Worm (Caenorhabditis elegans) whole organism, late embryonic: Measurements from ENCODE around the gene srz-48.
"Not testable (repeated sequence)": the region's sequence is repeated elsewhere in the genome, so short reads cannot be mapped to it uniquely, and the experiment has no call there.

Experiments
- C38D4.7 ChIP-seq: fragments of 200-800 bp; sonication (Bioruptor generic); optimal IDR thresholded peaks from 2 replicates; lab custom pipeline; 2018; ENCODE audit warnings: mild to moderate bottlenecking, missing genetic modification characterization, moderate library complexity, missing compliant biosample characterization
- K02D7.2 ChIP-seq: sonication (generic microtip); optimal IDR thresholded peaks from 2 replicates; lab custom pipeline; 2017; ENCODE audit warnings: mild to moderate bottlenecking, missing genetic modification characterization, missing compliant biosample characterization
- ahr-1 ChIP-seq: sonication (generic microtip); optimal IDR thresholded peaks from 2 replicates; lab custom pipeline; 2016; ENCODE audit warnings: missing genetic modification characterization, missing compliant biosample characterization
- ama-1 ChIP-seq: fragments of 150-350 bp; optimal IDR thresholded peaks from 2 replicates; lab custom pipeline; 2014
- ceh-18 ChIP-seq: sonication (generic microtip); optimal IDR thresholded peaks from 2 replicates; lab custom pipeline; 2016; ENCODE audit warnings: missing genetic modification characterization, missing compliant biosample characterization
- ceh-31 ChIP-seq: sonication (generic microtip); optimal IDR thresholded peaks from 2 replicates; lab custom pipeline; 2016; ENCODE audit warnings: missing genetic modification characterization, missing compliant biosample characterization
- ceh-48 ChIP-seq: sonication (generic microtip); optimal IDR thresholded peaks from 2 replicates; lab custom pipeline; 2016; ENCODE audit warnings: missing genetic modification characterization, inconsistent platforms, missing compliant biosample characterization
- ceh-6 ChIP-seq: fragments of 200-800 bp; sonication (Bioruptor generic); optimal IDR thresholded peaks from 2 replicates; lab custom pipeline; 2018; ENCODE audit warnings: mild to moderate bottlenecking, missing genetic modification characterization, missing compliant biosample characterization
- dmd-4 ChIP-seq: sonication (generic microtip); optimal IDR thresholded peaks from 2 replicates; lab custom pipeline; 2016; ENCODE audit warnings: borderline replicate concordance, missing genetic modification characterization, missing compliant biosample characterization
- hlh-13 ChIP-seq: fragments of 200-800 bp; sonication (Bioruptor generic); optimal IDR thresholded peaks from 2 replicates; lab custom pipeline; 2018; ENCODE audit warnings: mild to moderate bottlenecking, missing genetic modification characterization, missing compliant biosample characterization
- hlh-15 ChIP-seq: sonication (generic microtip); optimal IDR thresholded peaks from 2 replicates; lab custom pipeline; 2016; ENCODE audit warnings: missing genetic modification characterization, missing compliant biosample characterization
- hlh-6 ChIP-seq: sonication (generic microtip); optimal IDR thresholded peaks from 2 replicates; lab custom pipeline; 2016; ENCODE audit warnings: missing genotype, missing genetic modification characterization, missing compliant biosample characterization
- hlh-8 ChIP-seq: sonication (generic microtip); optimal IDR thresholded peaks from 2 replicates; lab custom pipeline; 2016; ENCODE audit warnings: missing genotype, missing genetic modification characterization, missing compliant biosample characterization
- madf-2 ChIP-seq: sonication (generic microtip); optimal IDR thresholded peaks from 2 replicates; lab custom pipeline; 2017; ENCODE audit warnings: missing genetic modification characterization, missing compliant biosample characterization
- nhr-11 ChIP-seq: fragments of 150-350 bp; optimal IDR thresholded peaks from 2 replicates; lab custom pipeline; 2014; ENCODE audit warnings: missing biosample characterization, missing genetic modification characterization
- nhr-232 ChIP-seq: sonication (generic microtip); optimal IDR thresholded peaks from 2 replicates; lab custom pipeline; 2016; ENCODE audit warnings: missing genetic modification characterization, missing compliant biosample characterization
- npax-4 ChIP-seq: sonication (generic microtip); optimal IDR thresholded peaks from 2 replicates; lab custom pipeline; 2016; ENCODE audit warnings: missing genetic modification characterization, missing compliant biosample characterization
- pha-4 ChIP-seq: fragments of 150-350 bp; optimal IDR thresholded peaks from 2 replicates; lab custom pipeline; 2018; ENCODE audit warnings: missing biosample characterization, missing genetic modification reagents, missing genetic modification characterization
- pqm-1 ChIP-seq: sonication (generic microtip); optimal IDR thresholded peaks from 2 replicates; lab custom pipeline; 2016; ENCODE audit warnings: missing genetic modification characterization, missing compliant biosample characterization
- pros-1 ChIP-seq: fragments of 150-350 bp; optimal IDR thresholded peaks from 2 replicates; lab custom pipeline; 2014; ENCODE audit warnings: missing biosample characterization, missing genetic modification reagents, missing genetic modification characterization
- ref-2 ChIP-seq: sonication (generic microtip); optimal IDR thresholded peaks from 2 replicates; lab custom pipeline; 2016; ENCODE audit warnings: missing genetic modification characterization, missing compliant biosample characterization
- sdc-2 ChIP-seq: sonication (generic microtip); optimal IDR thresholded peaks from 2 replicates; lab custom pipeline; 2016; ENCODE audit warnings: missing genotype, missing genetic modification characterization, missing compliant biosample characterization
- syd-9 ChIP-seq: sonication (generic microtip); optimal IDR thresholded peaks from 2 replicates; lab custom pipeline; 2016; ENCODE audit warnings: mild to moderate bottlenecking, missing genetic modification characterization, moderate library complexity, missing compliant biosample characterization
- tbx-2 ChIP-seq: sonication (generic microtip); optimal IDR thresholded peaks from 2 replicates; lab custom pipeline; 2016; ENCODE audit warnings: missing genetic modification characterization, missing compliant biosample characterization
- tbx-7 ChIP-seq: sonication (generic microtip); optimal IDR thresholded peaks from 2 replicates; lab custom pipeline; 2016; ENCODE audit warnings: missing genotype, missing genetic modification characterization, missing compliant biosample characterization
- ttx-3 ChIP-seq: sonication (generic microtip); optimal IDR thresholded peaks from 2 replicates; lab custom pipeline; 2016; ENCODE audit warnings: missing genetic modification reagents, missing genetic modification characterization, missing compliant biosample characterization
- unc-3 ChIP-seq, 2 experiments: fragments of 200-800 bp in 1 of 2; sonication (Bioruptor generic) in 1 of 2; sonication (generic microtip) in 1 of 2; conservative IDR thresholded peaks in 1 of 2; optimal IDR thresholded peaks in 1 of 2; 2 replicates each; pipeline versions ENCODE4 v1.3.6 to Lab custom; 2016 to 2022; ENCODE audit warnings: missing compliant biosample characterization in 2 of 2, missing genetic modification characterization in 2 of 2, missing genetic modification reagents in 1 of 2
- unc-55 ChIP-seq: sonication (generic microtip); optimal IDR thresholded peaks from 2 replicates; lab custom pipeline; 2017; ENCODE audit warnings: missing biosample characterization, missing genetic modification reagents, missing genetic modification characterization
- unc-86 ChIP-seq: sonication (generic microtip); optimal IDR thresholded peaks from 2 replicates; lab custom pipeline; 2016; ENCODE audit warnings: missing genetic modification characterization, missing compliant biosample characterization
- zip-5 ChIP-seq: sonication (generic microtip); optimal IDR thresholded peaks from 2 replicates; lab custom pipeline; 2016; ENCODE audit warnings: missing genetic modification characterization, missing compliant biosample characterization

srz-48 gene

ce11 chrV:17466751-17467150 lies 6.8 kb upstream of the srz-48 start, which contains the start of gene srw-72:
Gene srw-72, plus strand, starts transcription at chrV:17467051.
- TF ChIP-seq ceh-18 (tag; lab: Kevin White, UChicago) (no peak), K02D7.2 (tag; lab: Kevin White, UChicago) (no peak), hlh-13 (GFP tag; lab: Kevin White, UChicago) (no peak), ceh-6 (GFP tag; lab: Kevin White, UChicago) (no peak), syd-9 (tag; lab: Kevin White, UChicago) (no peak), pha-4 (no peak)

ce11 chrV:17464278-17464677 lies 4.3 kb upstream of the srz-48 start, which contains the start of gene F20E11.7:
Gene F20E11.7, plus strand, starts transcription at chrV:17464578.
- TF ChIP-seq hlh-6 (tag; lab: Kevin White, UChicago); ama-1 (lab: Kevin White, UChicago); madf-2 (tag; lab: Kevin White, UChicago): not testable (repeated sequence)

DNA sequence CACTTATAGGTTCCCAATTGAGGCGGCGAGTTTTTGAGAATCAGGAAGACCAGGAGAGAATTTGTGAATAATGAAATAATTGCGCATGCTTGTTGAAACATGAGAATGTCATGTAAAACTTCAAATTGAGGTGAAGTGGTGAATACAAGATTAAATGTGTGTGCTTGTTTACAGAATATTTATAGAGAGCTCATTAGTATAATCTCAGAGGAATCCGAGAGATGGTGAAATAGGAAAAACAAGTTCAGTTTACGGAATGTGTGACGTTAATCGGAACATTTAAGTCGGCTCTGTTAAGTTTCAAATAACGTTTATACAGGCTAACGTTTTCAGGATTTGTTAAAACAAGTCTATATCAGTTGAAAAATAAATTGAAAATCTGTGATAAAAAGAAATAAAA lies 1.9 kb downstream of the srz-48 start, which contains the start of gene str-200:
Gene str-200 (minus strand): TSS at position 101 of the 400 bp plus-strand sequence.
- TF ChIP-seq nhr-11 (tag; lab: Kevin White, UChicago) (no peak), nhr-232 (tag; lab: Kevin White, UChicago) (no peak), pqm-1 (tag; lab: Kevin White, UChicago) (no peak), unc-86 (tag; lab: Kevin White, UChicago) (no peak), dmd-4 (tag; lab: Kevin White, UChicago) (no peak), ceh-48 (tag; lab: Kevin White, UChicago) (no peak), ceh-18 (tag; lab: Kevin White, UChicago) (no peak), ref-2 (tag; lab: Kevin White, UChicago) (no peak), ahr-1 (no peak), unc-3 (GFP tag; conservative IDR thresholded peaks at IDR 0.05; lab: Robert Waterston, UW) (no peak), unc-3 (tag; optimal IDR thresholded peaks at IDR 0.05; lab: Kevin White, UChicago) (no peak), sdc-2 (no peak)

DNA sequence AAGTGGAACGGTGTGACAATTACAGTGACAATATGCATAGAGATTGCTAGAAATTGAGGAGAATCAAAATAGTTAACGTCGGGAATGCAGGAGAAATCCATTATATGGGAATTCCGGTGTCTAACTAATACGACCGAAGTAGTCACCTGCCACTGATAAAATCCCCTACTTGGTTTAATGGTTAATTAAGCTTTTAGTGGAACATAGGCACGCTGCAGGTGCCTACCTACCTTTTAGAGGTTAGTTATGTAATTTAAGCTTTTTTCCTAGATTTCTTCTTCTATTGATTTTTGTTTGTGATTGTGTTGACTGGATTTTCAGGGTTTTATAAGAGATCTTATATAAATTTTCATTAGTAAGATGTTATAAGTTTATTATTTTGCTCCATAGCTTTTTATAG lies 3.8 kb downstream of the srz-48 start, which contains the start of gene srh-203:
Gene srh-203 (minus strand): TSS at position 101 of the 400 bp plus-strand sequence.
- TF ChIP-seq tbx-2, syd-9, nhr-232 (tag; lab: Kevin White, UChicago): not testable (repeated sequence)

ce11 chrV:17449836-17450235 lies 10.1 kb downstream of the srz-48 start:
- no peak for TF ChIP-seq hlh-13 (GFP tag; lab: Kevin White, UChicago)
- TF ChIP-seq tbx-7 = no peak
- TF ChIP-seq pros-1 = no peak
- no peak for TF ChIP-seq madf-2 (tag; lab: Kevin White, UChicago)
- TF ChIP-seq hlh-15 (tag; lab: Kevin White, UChicago) = no peak
- TF ChIP-seq ceh-31 (tag; lab: Kevin White, UChicago) = no peak
- no peak for TF ChIP-seq nhr-11 (tag; lab: Kevin White, UChicago)
- TF ChIP-seq hlh-8 (tag; lab: Kevin White, UChicago) = no peak
- no peak for TF ChIP-seq unc-55
- no peak for TF ChIP-seq unc-86 (tag; lab: Kevin White, UChicago)

DNA sequence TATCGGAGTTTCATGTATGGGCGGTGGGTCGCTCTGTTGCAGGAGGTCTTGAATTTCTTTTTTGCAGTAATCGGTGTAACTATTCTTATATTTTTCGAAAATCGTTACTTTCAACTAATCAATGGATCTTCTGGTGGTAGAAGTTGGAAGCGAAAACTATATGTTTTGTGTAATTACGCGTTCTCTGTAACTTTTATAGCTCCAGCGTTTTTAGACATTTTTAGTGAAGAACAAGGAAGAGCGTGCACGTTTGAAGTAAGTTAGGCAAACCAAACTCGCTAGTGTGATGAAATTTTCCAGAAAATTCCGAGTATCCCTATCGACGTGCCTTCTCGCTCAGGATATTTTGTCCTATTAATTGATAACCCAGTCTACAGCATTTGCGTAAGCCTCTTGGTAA lies 20.6 kb downstream of the srz-48 start, which contains the start of gene srh-154:
Gene srh-154 (plus strand): TSS at position 301 of the 400 bp plus-strand sequence.
- no peak for TF ChIP-seq ama-1 (lab: Kevin White, UChicago)
- no peak for TF ChIP-seq unc-3 (GFP tag; conservative IDR thresholded peaks at IDR 0.05; lab: Robert Waterston, UW)
- TF ChIP-seq unc-3 (tag; optimal IDR thresholded peaks at IDR 0.05; lab: Kevin White, UChicago) = no peak
- TF ChIP-seq npax-4 (tag; lab: Kevin White, UChicago) = no peak
- TF ChIP-seq hlh-15 (tag; lab: Kevin White, UChicago) = no peak
- TF ChIP-seq nhr-232 (tag; lab: Kevin White, UChicago) = no peak
- TF ChIP-seq ttx-3 (tag; lab: Kevin White, UChicago) = no peak
- no peak for TF ChIP-seq K02D7.2 (tag; lab: Kevin White, UChicago)
- TF ChIP-seq zip-5 (tag; lab: Kevin White, UChicago) = no peak
- no peak for TF ChIP-seq C38D4.7
